Worm (Caenorhabditis elegans) whole organism, L3 larva: ENCODE measurements around the gene Y45G12C.10.
A peak's percentile ranks its signal among the peaks of the same experiment; 100 is the strongest.
"Not testable (repeated sequence)": the region's sequence is repeated elsewhere in the genome, so short reads cannot be mapped to it uniquely, and the experiment has no call there.

Experiments used
- ceh-16 ChIP-seq: sonication (generic microtip); optimal IDR thresholded peaks from 2 replicates; lab custom pipeline; 2017; ENCODE audit warnings: missing biosample characterization, missing genetic modification characterization
- daf-12 ChIP-seq: fragments of 150-350 bp; optimal IDR thresholded peaks from 2 replicates; lab custom pipeline; 2014; ENCODE audit warnings: missing biosample characterization, missing genetic modification reagents, missing genetic modification characterization
- egl-5 ChIP-seq: fragments of 150-350 bp; optimal IDR thresholded peaks from 2 replicates; lab custom pipeline; 2017; ENCODE audit warnings: missing biosample characterization, missing genetic modification reagents, missing genetic modification characterization, inconsistent platforms
- elt-1 ChIP-seq: fragments of 150-350 bp; optimal IDR thresholded peaks from 2 replicates; lab custom pipeline; 2014; ENCODE audit warnings: missing biosample characterization, missing genetic modification characterization
- elt-2 ChIP-seq: sonication (generic microtip); optimal IDR thresholded peaks from 2 replicates; lab custom pipeline; 2016; ENCODE audit warnings: missing genetic modification reagents, mild to moderate bottlenecking, missing genetic modification characterization, missing compliant biosample characterization
- elt-3 ChIP-seq, 3 experiments: fragments of 150-350 bp in 1 of 3; sonication (generic microtip) in 2 of 3; optimal IDR thresholded peaks; 2 replicates in 2 of 3; 4 replicates in 1 of 3; lab custom pipeline; 2014 to 2017; ENCODE audit warnings: missing biosample characterization in 3 of 3, missing genetic modification characterization in 3 of 3
- eor-1 ChIP-seq, 2 experiments: fragments of 150-350 bp; optimal IDR thresholded peaks; 2 replicates each; lab custom pipeline; 2014 to 2018; ENCODE audit warnings: missing biosample characterization in 2 of 2, missing genetic modification characterization in 2 of 2
- fkh-10 ChIP-seq: sonication (generic microtip); optimal IDR thresholded peaks from 2 replicates; lab custom pipeline; 2017; ENCODE audit warnings: missing biosample characterization, missing genetic modification reagents, missing genetic modification characterization
- fkh-2 ChIP-seq: fragments of 150-350 bp; optimal IDR thresholded peaks from 2 replicates; lab custom pipeline; 2014; ENCODE audit warnings: missing biosample characterization, missing genetic modification reagents, missing genetic modification characterization
- hmg-11 ChIP-seq: sonication (generic microtip); optimal IDR thresholded peaks from 2 replicates; lab custom pipeline; 2016; ENCODE audit warnings: missing genetic modification characterization, missing compliant biosample characterization
- lin-15B ChIP-seq: fragments of 150-350 bp; optimal IDR thresholded peaks from 2 replicates; lab custom pipeline; 2014; ENCODE audit warnings: missing biosample characterization, missing genetic modification characterization
- lin-39 ChIP-seq: fragments of 150-350 bp; optimal IDR thresholded peaks from 2 replicates; lab custom pipeline; 2018; ENCODE audit warnings: missing biosample characterization, missing genetic modification reagents, missing genetic modification characterization
- lsy-12 ChIP-seq: sonication (generic microtip); optimal IDR thresholded peaks from 2 replicates; lab custom pipeline; 2016; ENCODE audit warnings: mild to moderate bottlenecking, missing genetic modification characterization, missing compliant biosample characterization
- nfya-1 ChIP-seq: sonication (generic microtip); optimal IDR thresholded peaks from 2 replicates; lab custom pipeline; 2017; ENCODE audit warnings: missing genetic modification characterization, mild to moderate bottlenecking, missing compliant biosample characterization, antibody characterized with exemption, moderate library complexity; ENCODE audit not compliant: insufficient read depth
- nhr-12 ChIP-seq: fragments of 150-350 bp; optimal IDR thresholded peaks from 2 replicates; lab custom pipeline; 2014; ENCODE audit warnings: missing biosample characterization, missing genetic modification characterization
- nhr-237 ChIP-seq: fragments of 150-350 bp; optimal IDR thresholded peaks from 2 replicates; lab custom pipeline; 2014; ENCODE audit warnings: missing biosample characterization, missing genetic modification characterization
- nhr-25 ChIP-seq: sonication (generic microtip); optimal IDR thresholded peaks from 2 replicates; lab custom pipeline; 2017; ENCODE audit warnings: missing biosample characterization, missing genetic modification characterization
- nhr-28 ChIP-seq: fragments of 150-350 bp; optimal IDR thresholded peaks from 2 replicates; lab custom pipeline; 2014; ENCODE audit warnings: missing biosample characterization, missing genetic modification characterization
- nhr-43 ChIP-seq: sonication (generic microtip); optimal IDR thresholded peaks from 2 replicates; lab custom pipeline; 2016; ENCODE audit warnings: mild to moderate bottlenecking, missing genetic modification characterization, missing compliant biosample characterization; ENCODE audit not compliant: poor library complexity, severe bottlenecking
- nhr-76 ChIP-seq: fragments of 150-350 bp; sonication (generic microtip); optimal IDR thresholded peaks from 5 replicates; lab custom pipeline; 2014; ENCODE audit warnings: missing biosample characterization, missing genetic modification characterization
- pha-4 ChIP-seq: fragments of 150-350 bp; optimal IDR thresholded peaks from 2 replicates; lab custom pipeline; 2014; ENCODE audit warnings: missing biosample characterization, missing genetic modification reagents, missing genetic modification characterization
- pqm-1 ChIP-seq: fragments of 150-350 bp; optimal IDR thresholded peaks from 2 replicates; lab custom pipeline; 2017; ENCODE audit warnings: missing biosample characterization, missing genetic modification characterization, inconsistent platforms
- sea-2 ChIP-seq: fragments of 150-350 bp; sonication (generic microtip); optimal IDR thresholded peaks from 4 replicates; lab custom pipeline; 2014; ENCODE audit warnings: missing biosample characterization, missing genetic modification reagents, missing genetic modification characterization
- skn-1 ChIP-seq: fragments of 150-350 bp; optimal IDR thresholded peaks from 2 replicates; lab custom pipeline; 2014; ENCODE audit warnings: missing biosample characterization, missing genetic modification characterization
- snpc-4 ChIP-seq: fragments of 150-350 bp; optimal IDR thresholded peaks from 2 replicates; lab custom pipeline; 2014; ENCODE audit warnings: missing biosample characterization, missing genetic modification characterization
- tbx-2 ChIP-seq: sonication (generic microtip); optimal IDR thresholded peaks from 2 replicates; lab custom pipeline; 2016; ENCODE audit warnings: mild to moderate bottlenecking, missing genetic modification characterization, missing compliant biosample characterization
- unc-62 ChIP-seq: fragments of 150-350 bp; sonication (generic microtip); optimal IDR thresholded peaks from 4 replicates; lab custom pipeline; 2014; ENCODE audit warnings: missing biosample characterization, missing genetic modification reagents, missing genetic modification characterization
- zag-1 ChIP-seq: fragments of 150-350 bp; optimal IDR thresholded peaks from 2 replicates; lab custom pipeline; 2014; ENCODE audit warnings: missing biosample characterization, missing genetic modification characterization
- ztf-11 ChIP-seq: fragments of 150-350 bp; optimal IDR thresholded peaks from 2 replicates; lab custom pipeline; 2014; ENCODE audit warnings: missing biosample characterization, missing genetic modification characterization

Y45G12C.10 gene

ce11 chrV:2536309-2536708 lies at the start of gene Y45G12C.10:
Y45G12C.10 (minus strand) TSS chrV:2536409.
- TF ChIP-seq hmg-11, nhr-237, elt-1 (tag; lab: Kevin White, UChicago): not testable (repeated sequence)

- TF ChIP-seq elt-2 (tag; lab: Kevin White, UChicago) (peak; percentile 64), unc-62 (GFP tag; lab: Kevin White, UChicago) (no peak)
- TF ChIP-seq, all 47 proteins: peak for 1
These were observed 49.5 kb upstream of the Y45G12C.10 start, which contains the start of gene C29G2.6 for ce11 chrV:2585727-2586126. C29G2.6 (minus strand) TSS chrV:2585908.

ce11 chrV:2580598-2580997 lies 44.4 kb upstream of the Y45G12C.10 start, which contains the start of gene C29G2.3:
C29G2.3 (plus strand) TSS chrV:2580898.
- TF ChIP-seq lin-15B, result no peak

- no peak for TF ChIP-seq nhr-12 (tag; lab: Kevin White, UChicago)
These were observed 41.4 kb upstream of the Y45G12C.10 start, which contains the start of gene srt-4 for ce11 chrV:2577603-2578002. srt-4 (plus strand) TSS chrV:2577903.

ce11 chrV:2575716-2576115 lies 39.5 kb upstream of the Y45G12C.10 start:
- TF ChIP-seq zag-1 (tag; lab: Kevin White, UChicago) (no peak), nhr-12 (tag; lab: Kevin White, UChicago) (no peak), fkh-2 (no peak), lin-39 (tag; lab: Kevin White, UChicago) (no peak), lsy-12 (tag; lab: Kevin White, UChicago) (no peak), egl-5 (tag; lab: Kevin White, UChicago) (no peak), elt-1 (tag; lab: Kevin White, UChicago) (no peak), daf-12 (tag; lab: Kevin White, UChicago) (no peak), nhr-76 (tag; lab: Kevin White, UChicago) (no peak), elt-3 (tag; optimal IDR thresholded peaks at IDR 0.05; lab: Kevin White, UChicago) (no peak), nhr-43 (tag; lab: Kevin White, UChicago) (no peak), nhr-25 (tag; lab: Kevin White, UChicago) (no peak), nhr-28 (tag; lab: Kevin White, UChicago) (no peak), pqm-1 (tag; lab: Kevin White, UChicago) (no peak), tbx-2 (tag; lab: Kevin White, UChicago) (no peak), ceh-16 (tag; lab: Kevin White, UChicago) (no peak), nhr-237 (tag; lab: Kevin White, UChicago) (no peak), skn-1 (no peak)

- no peak for TF ChIP-seq nfya-1
- TF ChIP-seq ztf-11 (tag; lab: Kevin White, UChicago), result no peak
- TF ChIP-seq elt-3 (tag; optimal IDR thresholded peaks at IDR 0.05; lab: Kevin White, UChicago), result no peak
- no peak for TF ChIP-seq elt-1 (tag; lab: Kevin White, UChicago)
- TF ChIP-seq tbx-2 (tag; lab: Kevin White, UChicago), result no peak
- TF ChIP-seq fkh-10, result no peak
- no peak for TF ChIP-seq pha-4 (tag; lab: Kevin White, UChicago)
- no peak for TF ChIP-seq nhr-237 (tag; lab: Kevin White, UChicago)
- TF ChIP-seq eor-1 (tag; optimal IDR thresholded peaks at IDR 0.05; lab: Kevin White, UChicago), result no peak
- no peak for TF ChIP-seq nhr-28 (tag; lab: Kevin White, UChicago)
- TF ChIP-seq snpc-4 (tag; lab: Kevin White, UChicago), result no peak
- no peak for TF ChIP-seq egl-5 (tag; lab: Kevin White, UChicago)
- TF ChIP-seq nhr-43 (tag; lab: Kevin White, UChicago), result no peak
- no peak for TF ChIP-seq lin-39 (tag; lab: Kevin White, UChicago)
- TF ChIP-seq sea-2 (GFP tag; lab: Kevin White, UChicago), result no peak
These were observed 37.7 kb upstream of the Y45G12C.10 start, which contains the start of gene nhr-290 for ce11 chrV:2573881-2574280. nhr-290 (plus strand) TSS chrV:2574181.
